Fruit fly (Drosophila melanogaster) whole organism, embryonic: ENCODE results near the gene woc.
A peak's percentile ranks its signal among the peaks of the same experiment; 100 is the strongest.

Source experiments
- B-H2 ChIP-seq: fragments of 200-800 bp; sonication (Bioruptor generic); optimal IDR thresholded peaks from 2 replicates; lab custom pipeline; 2018; ENCODE audit warnings: missing biosample characterization, mild to moderate bottlenecking, missing genetic modification characterization
- CG10543 ChIP-seq: fragments of 200-800 bp; sonication (Bioruptor generic); optimal IDR thresholded peaks from 3 replicates; lab custom pipeline; 2017; ENCODE audit warnings: missing biosample characterization, mild to moderate bottlenecking, missing genetic modification characterization, moderate library complexity
- CG11695 ChIP-seq: fragments of 200-800 bp; sonication (Bioruptor generic); IDR thresholded peaks from 3 replicates; pipeline ENCODE4 v1.3.6; 2022; ENCODE audit warnings: missing biosample characterization, missing genetic modification characterization
- CG12104 ChIP-seq: fragments of 200-800 bp; sonication (Bioruptor generic); optimal IDR thresholded peaks from 3 replicates; lab custom pipeline; 2016; ENCODE audit warnings: missing biosample characterization, missing genetic modification characterization
- CG12769 ChIP-seq: fragments of 200-800 bp; sonication (Bioruptor generic); optimal IDR thresholded peaks from 2 replicates; lab custom pipeline; 2019; ENCODE audit warnings: missing biosample characterization, mild to moderate bottlenecking, missing genetic modification characterization, moderate library complexity
- CG13287 ChIP-seq: fragments of 200-800 bp; sonication (Bioruptor generic); IDR thresholded peaks from 2 replicates; pipeline ENCODE4 v1.3.6; 2022; ENCODE audit warnings: missing biosample characterization, missing genetic modification characterization; ENCODE audit not compliant: partially characterized antibody
- CG14965 ChIP-seq: fragments of 200-800 bp; sonication (Bioruptor generic); optimal IDR thresholded peaks from 2 replicates; lab custom pipeline; 2016; ENCODE audit warnings: missing biosample characterization, missing genetic modification characterization, borderline replicate concordance
- CG15011 ChIP-seq: fragments of 200-800 bp; sonication (Bioruptor generic); optimal IDR thresholded peaks from 3 replicates; lab custom pipeline; 2018; ENCODE audit warnings: missing biosample characterization, mild to moderate bottlenecking, missing genetic modification characterization
- CG15514 ChIP-seq: fragments of 200-800 bp; sonication (Bioruptor generic); optimal IDR thresholded peaks from 3 replicates; lab custom pipeline; 2017; ENCODE audit warnings: missing biosample characterization, missing genetic modification characterization, mild to moderate bottlenecking, moderate library complexity, missing genetic modification reagents
- CG15601 ChIP-seq: fragments of 200-800 bp; sonication (Bioruptor generic); optimal IDR thresholded peaks from 3 replicates; lab custom pipeline; 2019; ENCODE audit warnings: missing biosample characterization, mild to moderate bottlenecking, missing genetic modification characterization, moderate library complexity
- CG1602 ChIP-seq: fragments of 200-800 bp; sonication (Bioruptor generic); optimal IDR thresholded peaks from 3 replicates; lab custom pipeline; 2016; ENCODE audit warnings: missing biosample characterization, missing genetic modification characterization
- CG17829 ChIP-seq: fragments of 200-800 bp; optimal IDR thresholded peaks from 2 replicates; lab custom pipeline; 2019; ENCODE audit warnings: missing biosample characterization, mild to moderate bottlenecking, missing genetic modification characterization, moderate library complexity
- CG18262 ChIP-seq: fragments of 200-800 bp; optimal IDR thresholded peaks from 3 replicates; lab custom pipeline; 2019; ENCODE audit warnings: missing biosample characterization, mild to moderate bottlenecking, missing genetic modification characterization, moderate library complexity
- CG31441 ChIP-seq: fragments of 200-800 bp; sonication (Bioruptor generic); IDR thresholded peaks from 2 replicates; pipeline ENCODE4 v1.3.6; 2022; ENCODE audit warnings: missing biosample characterization, missing genetic modification characterization
- CG4617 ChIP-seq: fragments of 200-800 bp; sonication (Bioruptor generic); optimal IDR thresholded peaks from 3 replicates; lab custom pipeline; 2016; ENCODE audit warnings: missing biosample characterization, missing genetic modification characterization, borderline replicate concordance
- CG5245 ChIP-seq: fragments of 200-800 bp; sonication (Bioruptor generic); optimal IDR thresholded peaks from 3 replicates; lab custom pipeline; 2016; ENCODE audit warnings: missing biosample characterization, missing genetic modification characterization
- CG6689 ChIP-seq: fragments of 200-800 bp; sonication (Bioruptor generic); IDR thresholded peaks from 2 replicates; pipeline ENCODE4 v1.3.6; 2022; ENCODE audit warnings: missing biosample characterization, missing genetic modification characterization
- CG6813 ChIP-seq: fragments of 200-800 bp; sonication (Bioruptor generic); optimal IDR thresholded peaks from 2 replicates; lab custom pipeline; 2017; ENCODE audit warnings: missing biosample characterization, missing genetic modification characterization, mild to moderate bottlenecking, moderate library complexity, missing genetic modification reagents
- CG7372 ChIP-seq: fragments of 200-800 bp; sonication (Bioruptor generic); IDR thresholded peaks from 2 replicates; pipeline ENCODE4 v1.3.6; 2022; ENCODE audit warnings: missing biosample characterization, missing genetic modification characterization
- CG7839 ChIP-seq: fragments of 200-800 bp; sonication (Bioruptor generic); optimal IDR thresholded peaks from 3 replicates; lab custom pipeline; 2018; ENCODE audit warnings: missing biosample characterization, mild to moderate bottlenecking, missing genetic modification characterization, moderate library complexity
- Chrac-16 ChIP-seq: fragments of 200-800 bp; sonication (Bioruptor generic); optimal IDR thresholded peaks from 3 replicates; lab custom pipeline; 2016; ENCODE audit warnings: missing biosample characterization, missing genetic modification characterization
- CrebB ChIP-seq: fragments of 200-800 bp; sonication (Bioruptor generic); optimal IDR thresholded peaks from 3 replicates; lab custom pipeline; 2018; ENCODE audit warnings: missing biosample characterization, mild to moderate bottlenecking, missing genetic modification characterization
- Dref ChIP-seq: fragments of 200-800 bp; sonication (Bioruptor generic); IDR thresholded peaks from 2 replicates; pipeline ENCODE4 v1.3.6; 2022; ENCODE audit warnings: missing biosample characterization, missing genetic modification characterization
- Fer1 ChIP-seq: fragments of 200-800 bp; sonication (Bioruptor generic); optimal IDR thresholded peaks from 2 replicates; lab custom pipeline; 2017; ENCODE audit warnings: missing biosample characterization, mild to moderate bottlenecking, missing genetic modification characterization
- Fer3 ChIP-seq: fragments of 200-800 bp; sonication (Bioruptor generic); optimal IDR thresholded peaks from 2 replicates; lab custom pipeline; 2018; ENCODE audit warnings: missing biosample characterization, mild to moderate bottlenecking, missing genetic modification characterization, moderate library complexity
- HLHmδ ChIP-seq: fragments of 200-800 bp; sonication (Bioruptor generic); optimal IDR thresholded peaks from 2 replicates; lab custom pipeline; 2018; ENCODE audit warnings: missing biosample characterization, mild to moderate bottlenecking, missing genetic modification characterization, moderate library complexity
- Hey ChIP-seq: fragments of 200-800 bp; sonication (Bioruptor generic); optimal IDR thresholded peaks from 3 replicates; lab custom pipeline; 2018; ENCODE audit warnings: missing biosample characterization, mild to moderate bottlenecking, missing genetic modification characterization
- Med ChIP-seq: fragments of 200-800 bp; sonication (Bioruptor generic); peaks from one replicate; lab custom pipeline; 2016; ENCODE audit warnings: missing biosample characterization, missing genetic modification characterization, mild to moderate bottlenecking, inconsistent platforms, moderate library complexity
- NFAT ChIP-seq: fragments of 200-800 bp; sonication (Bioruptor generic); IDR thresholded peaks from 2 replicates; pipeline ENCODE4 v1.3.6; 2022; ENCODE audit warnings: missing biosample characterization, missing genetic modification characterization
- PHDP ChIP-seq: fragments of 200-800 bp; sonication (Bioruptor generic); optimal IDR thresholded peaks from 3 replicates; lab custom pipeline; 2018; ENCODE audit warnings: missing biosample characterization, mild to moderate bottlenecking, missing genetic modification characterization, moderate library complexity
- Side ChIP-seq: fragments of 200-800 bp; sonication (Bioruptor generic); optimal IDR thresholded peaks from 2 replicates; lab custom pipeline; 2016; ENCODE audit warnings: missing biosample characterization, missing genetic modification characterization
- Six4 ChIP-seq: fragments of 200-800 bp; sonication (Bioruptor generic); optimal IDR thresholded peaks from 2 replicates; lab custom pipeline; 2016; ENCODE audit warnings: missing biosample characterization, missing genetic modification characterization
- az2 ChIP-seq: fragments of 200-800 bp; sonication (Bioruptor generic); optimal IDR thresholded peaks from 3 replicates; lab custom pipeline; 2016; ENCODE audit warnings: missing biosample characterization, missing genetic modification characterization
- bcd ChIP-seq: fragments of 200-800 bp; sonication (Bioruptor generic); optimal IDR thresholded peaks from 2 replicates; lab custom pipeline; 2017; ENCODE audit warnings: missing biosample characterization, mild to moderate bottlenecking, missing genetic modification characterization
- disco-r ChIP-seq: fragments of 200-800 bp; sonication (Bioruptor generic); optimal IDR thresholded peaks from 2 replicates; lab custom pipeline; 2016; ENCODE audit warnings: missing biosample characterization, missing genetic modification characterization
- dmrt11E ChIP-seq: fragments of 200-800 bp; sonication (Bioruptor generic); optimal IDR thresholded peaks from 3 replicates; lab custom pipeline; 2018; ENCODE audit warnings: missing biosample characterization, mild to moderate bottlenecking, missing genetic modification characterization, moderate library complexity
- ewg ChIP-seq: fragments of 200-800 bp; sonication (Bioruptor generic); optimal IDR thresholded peaks from 3 replicates; lab custom pipeline; 2017; ENCODE audit warnings: mild to moderate bottlenecking, missing biosample characterization, missing genetic modification reagents, missing genetic modification characterization
- grau ChIP-seq: fragments of 200-800 bp; optimal IDR thresholded peaks from 3 replicates; lab custom pipeline; 2019; ENCODE audit warnings: missing biosample characterization, mild to moderate bottlenecking, missing genetic modification characterization, moderate library complexity
- gsb-n ChIP-seq: fragments of 200-800 bp; sonication (Bioruptor generic); optimal IDR thresholded peaks from 3 replicates; lab custom pipeline; 2018; ENCODE audit warnings: missing biosample characterization, mild to moderate bottlenecking, missing genetic modification characterization
- gt ChIP-seq: fragments of 200-800 bp; sonication (Bioruptor generic); IDR thresholded peaks from 2 replicates; pipeline ENCODE4 v1.3.6; 2022; ENCODE audit warnings: missing biosample characterization, missing genetic modification characterization
- lola ChIP-seq, 3 experiments: fragments of >200 bp in 2 of 3; fragments of 200-800 bp in 1 of 3; sonication (Bioruptor generic) in 1 of 3; optimal IDR thresholded peaks; 2 replicates each; lab custom pipeline; 2017 to 2019; ENCODE audit warnings: missing biosample characterization in 3 of 3, missing genetic modification characterization in 3 of 3, mild to moderate bottlenecking in 1 of 3, moderate library complexity in 1 of 3
- mam ChIP-seq: fragments of 200-800 bp; sonication (Bioruptor generic); optimal IDR thresholded peaks from 3 replicates; lab custom pipeline; 2016; ENCODE audit warnings: missing biosample characterization, missing genetic modification characterization
- otp ChIP-seq: fragments of 200-800 bp; sonication (Bioruptor generic); IDR thresholded peaks from 3 replicates; pipeline ENCODE4, ENCODE4 v1.3.6; 2022; ENCODE audit warnings: missing biosample characterization, missing genetic modification characterization
- psq ChIP-seq: fragments of 200-800 bp; sonication (Bioruptor generic); optimal IDR thresholded peaks from 2 replicates; lab custom pipeline; 2017; ENCODE audit warnings: missing biosample characterization, missing genetic modification characterization
- rib ChIP-seq: fragments of 200-800 bp; sonication (Bioruptor generic); IDR thresholded peaks from 2 replicates; pipeline ENCODE4 v1.3.6; 2022; ENCODE audit warnings: missing biosample characterization, missing genetic modification characterization
- row ChIP-seq: fragments of 200-800 bp; sonication (Bioruptor generic); IDR thresholded peaks from 3 replicates; pipeline ENCODE4 v1.3.6; 2022; ENCODE audit warnings: missing biosample characterization, missing genetic modification characterization
- tio ChIP-seq: fragments of 200-800 bp; sonication (Bioruptor generic); optimal IDR thresholded peaks from 2 replicates; lab custom pipeline; 2017; ENCODE audit warnings: missing biosample characterization, missing genetic modification characterization, inconsistent platforms
- trem ChIP-seq: fragments of 200-800 bp; optimal IDR thresholded peaks from 3 replicates; lab custom pipeline; 2019; ENCODE audit warnings: missing biosample characterization, mild to moderate bottlenecking, missing genetic modification characterization, moderate library complexity
- wdn ChIP-seq: fragments of 200-800 bp; sonication (Bioruptor generic); IDR thresholded peaks from 2 replicates; pipeline ENCODE4 v1.3.6; 2022; ENCODE audit warnings: missing biosample characterization, missing genetic modification characterization
- zfh2 ChIP-seq: fragments of 200-800 bp; sonication (Bioruptor generic); optimal IDR thresholded peaks from 2 replicates; lab custom pipeline; 2016; ENCODE audit warnings: missing biosample characterization, missing genetic modification characterization

The woc gene

dm6 chr3R:27282286-27282685 lies 18.4 kb upstream of the woc start, which contains the start of gene mrt (continued):
- TF ChIP-seq CG7372: 0 out of 2 replicates have a peak, but pooled peaks have one; percentile 46
- TF ChIP-seq dmrt11E (tag; lab: Kevin White, UChicago): peak; percentile 15
- TF ChIP-seq wdn (GFP tag; lab: Robert Waterston, UW): 0 out of 2 replicates have a peak, but pooled peaks have one; percentile 6
- peak; percentile 63 for TF ChIP-seq bcd
- peak; percentile 54 for TF ChIP-seq PHDP (tag; lab: Kevin White, UChicago)
- peak; percentile 31 for TF ChIP-seq tio (GFP tag; lab: Kevin White, UChicago)
- peak; percentile 36 for TF ChIP-seq CG12104 (GFP tag; lab: Kevin White, UChicago)
- peak; percentile 49 for TF ChIP-seq CG15514 (GFP tag; lab: Kevin White, UChicago)
- TF ChIP-seq otp (GFP tag; lab: Robert Waterston, UW): peak; percentile 52; the same call in 1 of the 3 replicates
- peak; percentile 34 for TF ChIP-seq CG18262 (tag; lab: Kevin White, UChicago)
- TF ChIP-seq ewg (GFP tag; lab: Kevin White, UChicago): no peak
- TF ChIP-seq CG10543: no peak
- peak; percentile 96 for TF ChIP-seq Med (GFP tag; lab: Kevin White, UChicago)
- peak; percentile 47 for TF ChIP-seq Chrac-16
- 0 out of 2 replicates have a peak, but pooled peaks have one; percentile 28 for TF ChIP-seq CG6689 (GFP tag; lab: Robert Waterston, UW)
- TF ChIP-seq CG15601 (tag; lab: Kevin White, UChicago): no peak
- peak; percentile 67 for TF ChIP-seq Fer3 (tag; lab: Kevin White, UChicago)
- TF ChIP-seq psq (GFP tag; lab: Kevin White, UChicago): peak; percentile 21
- TF ChIP-seq CG31441 (GFP tag; lab: Robert Waterston, UW): 0 out of 2 replicates have a peak, but pooled peaks have one; percentile 27
- peak; percentile 21 for TF ChIP-seq CG5245
- TF ChIP-seq zfh2 (GFP tag; lab: Kevin White, UChicago): peak; percentile 73
- TF ChIP-seq row: peak; percentile 88
- no peak for TF ChIP-seq Hey
- peak; percentile 46 for TF ChIP-seq Fer1 (GFP tag; lab: Kevin White, UChicago)
- TF ChIP-seq disco-r: peak; percentile 48
- TF ChIP-seq CG11695 (GFP tag; lab: Robert Waterston, UW): 0 out of 3 replicates have a peak, but pooled peaks have one; percentile 43
- peak; percentile 11 for TF ChIP-seq gsb-n
- peak; percentile 30 for TF ChIP-seq CG12769
- TF ChIP-seq Six4 (GFP tag; lab: Kevin White, UChicago): peak; percentile 36
- peak; percentile 49 for TF ChIP-seq CG15011
- TF ChIP-seq gt (GFP tag; lab: Robert Waterston, UW): no peak
- TF ChIP-seq CrebB (tag; lab: Kevin White, UChicago): peak; percentile 42
- TF ChIP-seq HLHmδ (GFP tag; lab: Kevin White, UChicago): no peak
- peak; percentile 66 for TF ChIP-seq mam (GFP tag; lab: Kevin White, UChicago)
- TF ChIP-seq NFAT (GFP tag; lab: Robert Waterston, UW): peak; percentile 53; the same call in 1 of the 2 replicates
- peak; percentile 90 for TF ChIP-seq grau
- TF ChIP-seq CG6813 (GFP tag; lab: Kevin White, UChicago): peak; percentile 29
- no peak for TF ChIP-seq CG13287 (GFP tag; lab: Robert Waterston, UW)
- TF ChIP-seq rib (GFP tag; lab: Robert Waterston, UW): 0 out of 2 replicates have a peak, but pooled peaks have one; percentile 9
- no peak for TF ChIP-seq CG14965
- TF ChIP-seq CG7839 (tag; lab: Kevin White, UChicago): peak; percentile 71
- no peak for TF ChIP-seq B-H2 (GFP tag; lab: Kevin White, UChicago)
- peak; percentile 29 for TF ChIP-seq CG1602 (GFP tag; lab: Kevin White, UChicago)
- peak; percentile 35; the same call in 1 of the 2 replicates for TF ChIP-seq Dref (GFP tag; lab: Robert Waterston, UW)
- TF ChIP-seq Side (GFP tag; lab: Kevin White, UChicago): peak; percentile 49
- TF ChIP-seq CG17829 (tag; lab: Kevin White, UChicago): peak; percentile 32
- TF ChIP-seq trem (tag; lab: Kevin White, UChicago): peak; percentile 21
- peak; percentile 46 for TF ChIP-seq az2
- peak in 1 of 3 experiments; percentile 23 for TF ChIP-seq lola (GFP tag; optimal IDR thresholded peaks at IDR 0.05; lab: Kevin White, UChicago)
- TF ChIP-seq CG4617 (GFP tag; lab: Kevin White, UChicago): peak; percentile 12
